Worm (Caenorhabditis elegans): Measurements from ENCODE around the gene ssp-10.

The ssp-10 gene

DNA sequence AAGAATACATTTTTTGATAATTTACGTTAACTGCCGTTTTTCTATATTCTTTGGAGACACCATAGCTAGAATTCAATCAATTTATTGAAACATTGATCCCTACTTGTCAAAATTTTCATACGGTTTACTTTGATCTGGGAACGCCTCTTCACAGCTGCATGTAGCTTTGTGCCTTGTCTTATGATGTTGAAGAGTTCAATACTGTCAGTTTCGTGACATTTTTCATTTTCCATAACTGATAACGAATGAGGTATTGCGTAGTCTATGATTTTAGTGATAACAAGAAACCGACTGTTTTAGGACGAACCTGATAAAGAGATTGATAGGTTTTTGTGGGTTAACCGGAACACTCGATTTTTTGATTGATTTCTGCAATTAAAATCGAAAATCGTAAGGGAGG is 49.4 kb downstream of the ssp-10 start (continued):
- no peak for TF ChIP-seq egrh-3 (GFP tag; IDR thresholded peaks at IDR 0.05)
- TF ChIP-seq repo-1 (tag; optimal IDR thresholded peaks at IDR 0.05) = peak; percentile 46
- TF ChIP-seq chd-7 (tag; optimal IDR thresholded peaks at IDR 0.05) = no peak
- no peak for TF ChIP-seq D2030.7 (GFP tag; IDR thresholded peaks at IDR 0.05)
- no peak for TF ChIP-seq ztf-6 (GFP tag; IDR thresholded peaks at IDR 0.05)
- no peak for TF ChIP-seq C17E4.6 (GFP tag; IDR thresholded peaks at IDR 0.05)
- TF ChIP-seq mes-4 (tag; optimal IDR thresholded peaks at IDR 0.05) = no peak
- TF ChIP-seq nhr-27 (tag; optimal IDR thresholded peaks at IDR 0.05) = no peak
- no peak for TF ChIP-seq cebp-2 (GFP tag; IDR thresholded peaks at IDR 0.05)
- TF ChIP-seq F23B12.7 (tag; optimal IDR thresholded peaks at IDR 0.05; ENCODE audit: insufficient read depth) = no peak
- TF ChIP-seq let-526 (GFP tag; IDR thresholded peaks at IDR 0.05) = no peak
- TF ChIP-seq F22D6.2 (tag; optimal IDR thresholded peaks at IDR 0.05) = peak; percentile 0
- no peak for TF ChIP-seq B0261.1 (tag; optimal IDR thresholded peaks at IDR 0.05)
- no peak for TF ChIP-seq nhr-120 (GFP tag; IDR thresholded peaks at IDR 0.05)
- no peak for TF ChIP-seq rpc-1 (optimal IDR thresholded peaks at IDR 0.05)
- no peak for TF ChIP-seq rpc-1 (tag; optimal IDR thresholded peaks at IDR 0.05)
- TF ChIP-seq attf-5 (GFP tag; optimal IDR thresholded peaks at IDR 0.05) = peak; percentile 18
- no peak for TF ChIP-seq ekl-4 (GFP tag; IDR thresholded peaks at IDR 0.05)
- no peak for TF ChIP-seq tbx-9 (tag; optimal IDR thresholded peaks at IDR 0.05; ENCODE audit: borderline replicate concordance)
- no peak for TF ChIP-seq lin-26 (GFP tag; IDR thresholded peaks at IDR 0.05)
- TF ChIP-seq T07F8.4 (tag; optimal IDR thresholded peaks at IDR 0.05) = no peak
- TF ChIP-seq nfya-1 (tag; optimal IDR thresholded peaks at IDR 0.05; ENCODE audit: borderline replicate concordance, insufficient read depth) = no peak
- no peak for TF ChIP-seq hlh-12 (tag; optimal IDR thresholded peaks at IDR 0.05)
- no peak for TF ChIP-seq dpff-1 (tag; optimal IDR thresholded peaks at IDR 0.05)
- no peak for TF ChIP-seq F37B4.10 (GFP tag; IDR thresholded peaks at IDR 0.05)
- no peak for TF ChIP-seq F52B5.7 (tag; optimal IDR thresholded peaks at IDR 0.05)
- TF ChIP-seq F49E8.2 (tag; optimal IDR thresholded peaks at IDR 0.05; ENCODE audit: insufficient read depth) = no peak
- TF ChIP-seq nfyb-1 (GFP tag; IDR thresholded peaks at IDR 0.05) = no peak
- TF ChIP-seq lsl-1 (GFP tag; optimal IDR thresholded peaks at IDR 0.05) = no peak
- TF ChIP-seq ztf-26 (tag; optimal IDR thresholded peaks at IDR 0.05) = no peak
- TF ChIP-seq hlh-26 (GFP tag; conservative IDR thresholded peaks at IDR 0.05) = no peak
- no peak for TF ChIP-seq hsf-1 (GFP tag; IDR thresholded peaks at IDR 0.05)
- no peak for TF ChIP-seq ceh-79 (tag; optimal IDR thresholded peaks at IDR 0.05)
- TF ChIP-seq aptf-2 (GFP tag; conservative IDR thresholded peaks at IDR 0.05) = no peak
- no peak for TF ChIP-seq ceh-27 (GFP tag; optimal IDR thresholded peaks at IDR 0.05)
- no peak for TF ChIP-seq ztf-25 (GFP tag; IDR thresholded peaks at IDR 0.05)
- TF ChIP-seq efl-1 (GFP tag; optimal IDR thresholded peaks at IDR 0.05) = no peak
- TF ChIP-seq T26A5.8 (tag; optimal IDR thresholded peaks at IDR 0.05) = no peak
- TF ChIP-seq nhr-90 (tag; optimal IDR thresholded peaks at IDR 0.05) = no peak
- no peak for TF ChIP-seq C06A6.2 (GFP tag; conservative IDR thresholded peaks at IDR 0.05)
- TF ChIP-seq Y67H2A.10 (GFP tag; conservative IDR thresholded peaks at IDR 0.05) = no peak
- TF ChIP-seq ets-4 (GFP tag; optimal IDR thresholded peaks at IDR 0.05) = peak; percentile 83
- no peak for TF ChIP-seq madf-3 (GFP tag; IDR thresholded peaks at IDR 0.05)
- TF ChIP-seq lag-1 (GFP tag; IDR thresholded peaks at IDR 0.05) = no peak
- TF ChIP-seq B0019.2 (GFP tag; conservative IDR thresholded peaks at IDR 0.05) = no peak
- TF ChIP-seq unc-62 (GFP tag; optimal IDR thresholded peaks at IDR 0.05) = no peak
- 0 out of 2 replicates have a peak, but pooled peaks have one; percentile 22 for TF ChIP-seq egl-44 (GFP tag; IDR thresholded peaks at IDR 0.05)
- TF ChIP-seq lin-40 (tag; optimal IDR thresholded peaks at IDR 0.05) = peak; percentile 31
- no peak for TF ChIP-seq nhr-179 (tag; optimal IDR thresholded peaks at IDR 0.05)
- no peak for TF ChIP-seq ama-1 (optimal IDR thresholded peaks at IDR 0.05)
- TF ChIP-seq ama-1 (GFP tag; optimal IDR thresholded peaks at IDR 0.05) = no peak
- TF ChIP-seq lin-54 (GFP tag; optimal IDR thresholded peaks at IDR 0.05) = peak; percentile 34
